Fruit fly (Drosophila melanogaster) whole organism, embryonic: ENCODE measurements around the gene Trax.

ENCODE experiments used
- B-H1 ChIP-seq: fragments of 200-800 bp; sonication (Bioruptor generic); IDR thresholded peaks from 3 replicates; pipeline ENCODE4 v1.3.6; 2022; ENCODE audit warnings: missing biosample characterization, missing genetic modification characterization
- BEAF-32 ChIP-seq: fragments of 200-800 bp; sonication (Bioruptor generic); optimal IDR thresholded peaks from 3 replicates; lab custom pipeline; 2017; ENCODE audit warnings: missing biosample characterization, missing genetic modification characterization, mild to moderate bottlenecking, moderate library complexity, missing genetic modification reagents
- CG10267 ChIP-seq: fragments of 200-800 bp; sonication (Bioruptor generic); optimal IDR thresholded peaks from 2 replicates; lab custom pipeline; 2018; ENCODE audit warnings: missing biosample characterization, mild to moderate bottlenecking, missing genetic modification characterization, moderate library complexity
- CG10543 ChIP-seq: fragments of 200-800 bp; sonication (Bioruptor generic); optimal IDR thresholded peaks from 3 replicates; lab custom pipeline; 2017; ENCODE audit warnings: missing biosample characterization, mild to moderate bottlenecking, missing genetic modification characterization, moderate library complexity
- CG12659 ChIP-seq: fragments of 200-800 bp; sonication (Bioruptor generic); optimal IDR thresholded peaks from 3 replicates; lab custom pipeline; 2017; ENCODE audit warnings: mild to moderate bottlenecking, missing biosample characterization, missing genetic modification reagents, missing genetic modification characterization
- CG14710 ChIP-seq: fragments of 200-800 bp; sonication (Bioruptor generic); optimal IDR thresholded peaks from 3 replicates; lab custom pipeline; 2019; ENCODE audit warnings: missing biosample characterization, mild to moderate bottlenecking, missing genetic modification characterization, moderate library complexity
- CG14860 ChIP-seq: fragments of 200-800 bp; sonication (Bioruptor generic); IDR thresholded peaks from 3 replicates; pipeline ENCODE4 v1.3.6; 2022; ENCODE audit warnings: missing biosample characterization, missing genetic modification characterization; ENCODE audit not compliant: partially characterized antibody
- CG15514 ChIP-seq: fragments of 200-800 bp; sonication (Bioruptor generic); optimal IDR thresholded peaks from 3 replicates; lab custom pipeline; 2017; ENCODE audit warnings: missing biosample characterization, missing genetic modification characterization, mild to moderate bottlenecking, moderate library complexity, missing genetic modification reagents
- CG16813 ChIP-seq: fragments of 200-800 bp; sonication (Bioruptor generic); IDR thresholded peaks from 3 replicates; pipeline ENCODE4 v1.3.6; 2022; ENCODE audit warnings: missing biosample characterization, missing genetic modification characterization; ENCODE audit not compliant: partially characterized antibody
- CG2116 ChIP-seq: fragments of 200-800 bp; sonication (Bioruptor generic); optimal IDR thresholded peaks from 3 replicates; lab custom pipeline; 2018; ENCODE audit warnings: missing biosample characterization, mild to moderate bottlenecking, missing genetic modification characterization
- CG2129 ChIP-seq: fragments of 200-800 bp; sonication (Bioruptor generic); IDR thresholded peaks from 2 replicates; pipeline ENCODE4 v1.3.6; 2022; ENCODE audit warnings: missing biosample characterization, missing genetic modification characterization; ENCODE audit not compliant: partially characterized antibody
- CG2678 ChIP-seq: fragments of 200-800 bp; sonication (Bioruptor generic); optimal IDR thresholded peaks from 3 replicates; lab custom pipeline; 2019; ENCODE audit warnings: missing biosample characterization, mild to moderate bottlenecking, missing genetic modification characterization, moderate library complexity
- CG34224 ChIP-seq: fragments of 200-800 bp; sonication (Bioruptor generic); IDR thresholded peaks from 3 replicates; pipeline ENCODE4 v1.3.6; 2022; ENCODE audit warnings: missing biosample characterization, missing genetic modification characterization; ENCODE audit not compliant: partially characterized antibody
- CG34376 ChIP-seq: fragments of 200-800 bp; sonication (Bioruptor generic); optimal IDR thresholded peaks from 2 replicates; lab custom pipeline; 2018; ENCODE audit warnings: missing biosample characterization, mild to moderate bottlenecking, missing genetic modification characterization
- CG3847 ChIP-seq: fragments of 200-800 bp; sonication (Bioruptor generic); IDR thresholded peaks from 2 replicates; pipeline ENCODE4 v1.3.6; 2022; ENCODE audit warnings: missing biosample characterization, missing genetic modification characterization
- CG4617 ChIP-seq: fragments of 200-800 bp; sonication (Bioruptor generic); optimal IDR thresholded peaks from 3 replicates; lab custom pipeline; 2016; ENCODE audit warnings: missing biosample characterization, missing genetic modification characterization, borderline replicate concordance
- D19A ChIP-seq: fragments of 200-800 bp; optimal IDR thresholded peaks from 3 replicates; lab custom pipeline; 2019; ENCODE audit warnings: missing biosample characterization, mild to moderate bottlenecking, missing genetic modification characterization, moderate library complexity
- Dp ChIP-seq: fragments of 200-800 bp; sonication (Bioruptor generic); optimal IDR thresholded peaks from 2 replicates; lab custom pipeline; 2018; ENCODE audit warnings: missing biosample characterization, mild to moderate bottlenecking, missing genetic modification characterization, moderate library complexity
- Gsc ChIP-seq: fragments of 200-800 bp; sonication (Bioruptor generic); IDR thresholded peaks from 2 replicates; pipeline ENCODE4 v1.3.6; 2022; ENCODE audit warnings: missing biosample characterization, missing genetic modification characterization
- HLH4C ChIP-seq: fragments of 200-800 bp; sonication (Bioruptor generic); IDR thresholded peaks from 3 replicates; pipeline ENCODE4 v1.3.6; 2022; ENCODE audit warnings: missing biosample characterization, missing genetic modification characterization; ENCODE audit not compliant: partially characterized antibody
- MESR4 ChIP-seq: fragments of 200-800 bp; sonication (Bioruptor generic); optimal IDR thresholded peaks from 2 replicates; lab custom pipeline; 2018; ENCODE audit warnings: missing biosample characterization, mild to moderate bottlenecking, missing genetic modification characterization, moderate library complexity
- Med ChIP-seq: fragments of 200-800 bp; sonication (Bioruptor generic); peaks from one replicate; lab custom pipeline; 2016; ENCODE audit warnings: missing biosample characterization, missing genetic modification characterization, mild to moderate bottlenecking, inconsistent platforms, moderate library complexity
- Myb ChIP-seq: fragments of 200-800 bp; sonication (Bioruptor generic); optimal IDR thresholded peaks from 2 replicates; lab custom pipeline; 2016; ENCODE audit warnings: missing biosample characterization, missing genetic modification characterization
- Neu2 ChIP-seq: fragments of 200-800 bp; sonication (Bioruptor generic); optimal IDR thresholded peaks from 3 replicates; lab custom pipeline; 2016; ENCODE audit warnings: missing biosample characterization, missing genetic modification characterization, borderline replicate concordance
- Rfx ChIP-seq: fragments of 200-800 bp; sonication (Bioruptor generic); IDR thresholded peaks from 2 replicates; pipeline ENCODE4 v1.3.6; 2022; ENCODE audit warnings: missing biosample characterization, missing genetic modification characterization
- Sin3A ChIP-seq: fragments of >200 bp; optimal IDR thresholded peaks from 2 replicates; lab custom pipeline; 2018
- Sox100B ChIP-seq: fragments of 200-800 bp; sonication (Bioruptor generic); optimal IDR thresholded peaks from 3 replicates; lab custom pipeline; 2018; ENCODE audit warnings: missing biosample characterization, mild to moderate bottlenecking, missing genetic modification characterization
- Spps ChIP-seq: fragments of 200-800 bp; sonication (Bioruptor generic); optimal IDR thresholded peaks from 2 replicates; lab custom pipeline; 2018; ENCODE audit warnings: missing biosample characterization, mild to moderate bottlenecking, missing genetic modification characterization
- Sry-δ ChIP-seq: fragments of 200-800 bp; sonication (Bioruptor generic); optimal IDR thresholded peaks from 2 replicates; lab custom pipeline; 2016; ENCODE audit warnings: missing biosample characterization, missing genetic modification characterization
- Xrp1 ChIP-seq: fragments of 200-800 bp; sonication (Bioruptor generic); IDR thresholded peaks from 2 replicates; pipeline ENCODE4 v1.3.6; 2022; ENCODE audit warnings: missing biosample characterization, missing genetic modification characterization
- amos ChIP-seq: fragments of 200-800 bp; sonication (Bioruptor generic); IDR thresholded peaks from 2 replicates; pipeline ENCODE4 v1.3.6; 2022; ENCODE audit warnings: missing biosample characterization, missing genetic modification characterization; ENCODE audit not compliant: partially characterized antibody
- bbx ChIP-seq: fragments of 200-800 bp; sonication (Bioruptor generic); IDR thresholded peaks from 2 replicates; pipeline ENCODE4 v1.3.6; 2022; ENCODE audit warnings: missing biosample characterization, missing genetic modification characterization; ENCODE audit not compliant: partially characterized antibody
- btn ChIP-seq: fragments of 200-800 bp; sonication (Bioruptor generic); optimal IDR thresholded peaks from 2 replicates; lab custom pipeline; 2016; ENCODE audit warnings: missing biosample characterization, missing genetic modification characterization
- cad ChIP-seq: fragments of >200 bp; optimal IDR thresholded peaks from 2 replicates; lab custom pipeline; 2017; ENCODE audit warnings: missing biosample characterization, missing genetic modification characterization
- grn ChIP-seq: fragments of 200-800 bp; sonication (Bioruptor generic); optimal IDR thresholded peaks from 3 replicates; lab custom pipeline; 2017; ENCODE audit warnings: missing biosample characterization, missing genetic modification characterization
- hbn ChIP-seq: fragments of 200-800 bp; sonication (Bioruptor generic); IDR thresholded peaks from 2 replicates; pipeline ENCODE4 v1.3.6; 2022; ENCODE audit warnings: missing biosample characterization, missing genetic modification characterization; ENCODE audit not compliant: partially characterized antibody
- kni ChIP-seq: fragments of 200-800 bp; sonication (Bioruptor generic); optimal IDR thresholded peaks from 3 replicates; lab custom pipeline; 2017; ENCODE audit warnings: mild to moderate bottlenecking, missing biosample characterization, missing genetic modification reagents, missing genetic modification characterization
- knrl ChIP-seq: fragments of 200-800 bp; sonication (Bioruptor generic); IDR thresholded peaks from 3 replicates; pipeline ENCODE4 v1.3.6; 2022; ENCODE audit warnings: missing biosample characterization, missing genetic modification characterization; ENCODE audit not compliant: partially characterized antibody
- lbe ChIP-seq: fragments of 200-800 bp; sonication (Bioruptor generic); optimal IDR thresholded peaks from 2 replicates; lab custom pipeline; 2016; ENCODE audit warnings: missing biosample characterization, mild to moderate bottlenecking, missing genetic modification characterization
- lilli ChIP-seq: fragments of 200-800 bp; sonication (Bioruptor generic); optimal IDR thresholded peaks from 3 replicates; lab custom pipeline; 2016; ENCODE audit warnings: missing biosample characterization, missing genetic modification characterization
- luna ChIP-seq: fragments of 200-800 bp; sonication (Bioruptor generic); optimal IDR thresholded peaks from 2 replicates; lab custom pipeline; 2016; ENCODE audit warnings: missing biosample characterization, missing genetic modification characterization
- phol ChIP-seq: fragments of 200-800 bp; sonication (Bioruptor generic); optimal IDR thresholded peaks from 3 replicates; lab custom pipeline; 2018; ENCODE audit warnings: missing biosample characterization, mild to moderate bottlenecking, missing genetic modification characterization, moderate library complexity
- sna ChIP-seq: fragments of 200-800 bp; sonication (Bioruptor generic); IDR thresholded peaks from 2 replicates; pipeline ENCODE4 v1.3.6; 2022; ENCODE audit warnings: missing biosample characterization, missing genetic modification characterization; ENCODE audit not compliant: partially characterized antibody
- stwl ChIP-seq: fragments of 200-800 bp; sonication (Bioruptor generic); optimal IDR thresholded peaks from 3 replicates; lab custom pipeline; 2018; ENCODE audit warnings: missing biosample characterization, mild to moderate bottlenecking, missing genetic modification characterization, moderate library complexity
- trh ChIP-seq: fragments of 200-800 bp; sonication (Bioruptor generic); optimal IDR thresholded peaks from 2 replicates; lab custom pipeline; 2016; ENCODE audit warnings: missing biosample characterization, missing genetic modification characterization
- unc-4 ChIP-seq: fragments of 200-800 bp; sonication (Bioruptor generic); IDR thresholded peaks from 2 replicates; pipeline ENCODE4 v1.3.6; 2022; ENCODE audit warnings: missing biosample characterization, missing genetic modification characterization; ENCODE audit not compliant: partially characterized antibody

The Trax gene

DNA sequence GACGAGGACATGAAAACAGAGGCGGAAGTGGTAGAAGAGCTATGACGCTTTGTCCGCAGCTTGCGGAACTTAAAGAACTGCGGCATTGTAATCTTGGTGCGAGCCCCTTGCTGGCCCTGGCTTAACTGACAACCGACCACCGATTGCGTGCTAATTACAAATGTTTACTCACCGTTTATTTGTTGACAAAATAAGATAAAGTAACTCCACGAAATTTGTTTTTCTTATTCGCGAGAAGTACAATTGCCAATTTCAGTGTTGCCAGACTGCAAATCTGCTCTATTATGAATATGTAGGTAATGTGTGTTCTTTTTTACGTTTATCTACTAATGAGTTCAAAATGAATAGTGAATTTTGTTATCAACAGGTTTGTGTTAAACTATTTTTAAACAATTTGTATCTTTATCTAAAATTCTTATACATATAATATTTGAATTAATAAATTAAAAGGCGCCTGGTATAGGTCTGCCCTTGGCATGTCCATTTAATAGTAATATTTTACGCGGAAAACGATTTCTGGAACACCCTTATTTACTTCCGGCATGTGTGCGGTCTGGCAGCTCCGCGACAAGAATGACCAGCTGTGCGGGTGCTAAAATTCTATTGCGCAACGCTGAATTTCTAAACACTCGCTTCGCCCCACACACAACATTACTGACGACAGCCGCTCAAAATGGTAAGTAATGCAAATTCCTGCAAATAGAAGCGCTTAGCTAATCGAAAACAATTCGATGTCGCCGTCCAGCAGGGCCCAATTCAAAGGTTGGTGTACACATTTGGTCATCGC is 4.7 kb upstream of the Trax start, which contains the start of the genes Atg4b and Hibch (continued):
- peak; percentile 89 for TF ChIP-seq Rfx (GFP tag; lab: Robert Waterston, UW)
- peak; percentile 77 for TF ChIP-seq kni (GFP tag; lab: Kevin White, UChicago)
- no peak for TF ChIP-seq luna
- TF ChIP-seq Sin3A (lab: Kevin White, UChicago) = no peak
- peak; percentile 65 for TF ChIP-seq Spps
- peak; percentile 92 for TF ChIP-seq CG3847 (GFP tag; lab: Robert Waterston, UW)
- TF ChIP-seq CG10543 = peak; percentile 96
- no peak for TF ChIP-seq CG34224
- TF ChIP-seq trh (GFP tag; lab: Kevin White, UChicago) = peak; percentile 45

DNA sequence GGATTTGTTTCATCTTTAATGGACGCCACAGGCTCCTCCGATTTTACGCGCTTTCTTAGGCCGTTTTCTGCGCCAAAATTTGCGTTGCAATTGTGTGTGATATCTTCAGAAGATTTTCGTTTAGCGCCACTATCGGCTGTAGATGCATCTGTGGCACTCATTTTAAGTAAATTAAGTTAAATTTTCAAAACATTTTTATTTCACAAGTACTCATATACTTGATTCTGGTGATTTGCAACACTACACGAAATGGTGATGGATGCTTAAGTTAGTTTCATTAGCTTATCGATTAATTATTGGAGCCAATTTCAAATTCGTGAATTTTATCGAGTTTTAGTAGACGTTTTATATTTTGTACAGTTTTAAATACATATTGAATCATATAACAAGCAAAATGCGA is 2.1 kb downstream of the Trax start, which contains the start of gene CG6171:
TSS of gene CG6171 (minus strand) at position 250 of the 400 bp plus-strand sequence.
- TF ChIP-seq CG12659 (GFP tag; lab: Kevin White, UChicago) = peak; percentile 4
- TF ChIP-seq amos (GFP tag; lab: Robert Waterston, UW) = peak; percentile 54; the same call in 1 of the 2 replicates
- peak; percentile 61 for TF ChIP-seq stwl
- TF ChIP-seq CG2116 = peak; percentile 70
- peak; percentile 34; the same call in 1 of the 2 replicates for TF ChIP-seq CG2129
- TF ChIP-seq Myb (GFP tag; lab: Kevin White, UChicago) = peak; percentile 37
- no peak for TF ChIP-seq B-H1 (GFP tag; lab: Robert Waterston, UW)
- peak; percentile 50 for TF ChIP-seq knrl
- peak; percentile 59 for TF ChIP-seq unc-4 (GFP tag; lab: Robert Waterston, UW)
- 0 out of 2 replicates have a peak, but pooled peaks have one; percentile 14 for TF ChIP-seq Xrp1 (GFP tag; lab: Robert Waterston, UW)
- 0 out of 3 replicates have a peak, but pooled peaks have one; percentile 29 for TF ChIP-seq CG16813 (GFP tag; lab: Robert Waterston, UW)
- TF ChIP-seq MESR4 = peak; percentile 64
- TF ChIP-seq Gsc (GFP tag; lab: Robert Waterston, UW) = no peak
- TF ChIP-seq CG14710 (tag; lab: Kevin White, UChicago) = peak; percentile 12
- TF ChIP-seq bbx (GFP tag; lab: Robert Waterston, UW) = 0 out of 2 replicates have a peak, but pooled peaks have one; percentile 55
- TF ChIP-seq CG14860 (GFP tag; lab: Robert Waterston, UW) = peak; percentile 48; the same call in 1 of the 3 replicates
- TF ChIP-seq Dp = peak; percentile 82
- TF ChIP-seq CG15514 = peak; percentile 18
- TF ChIP-seq CG2678 = no peak
- TF ChIP-seq Neu2 (GFP tag; lab: Kevin White, UChicago) = peak; percentile 18
- TF ChIP-seq btn (GFP tag; lab: Kevin White, UChicago) = no peak
- TF ChIP-seq lbe (GFP tag; lab: Kevin White, UChicago) = peak; percentile 28
- peak; percentile 63 for TF ChIP-seq BEAF-32 (GFP tag; lab: Kevin White, UChicago)
- TF ChIP-seq Sox100B (GFP tag; lab: Kevin White, UChicago) = no peak
- TF ChIP-seq Med = peak; percentile 82
- TF ChIP-seq D19A = no peak
- peak; percentile 47; the same call in 2 of the 3 replicates for TF ChIP-seq HLH4C
- TF ChIP-seq grn (GFP tag; lab: Kevin White, UChicago) = no peak
- TF ChIP-seq Sry-δ = peak; percentile 84
- TF ChIP-seq sna (GFP tag; lab: Robert Waterston, UW) = peak; percentile 23; the same call in 1 of the 2 replicates
- peak; percentile 44; the same call in 1 of the 2 replicates for TF ChIP-seq hbn
- peak; percentile 72 for TF ChIP-seq CG4617 (GFP tag; lab: Kevin White, UChicago)
- TF ChIP-seq lilli (GFP tag; lab: Kevin White, UChicago) = peak; percentile 28
- TF ChIP-seq CG34376 (GFP tag; lab: Kevin White, UChicago) = peak; percentile 8
- TF ChIP-seq cad = no peak
- TF ChIP-seq CG10267 = peak; percentile 92
- peak; percentile 41 for TF ChIP-seq phol (tag; lab: Kevin White, UChicago)
